Fruit fly (Drosophila melanogaster) whole organism, adult: ENCODE measurements around the gene POLDIP2.

Experiments used
- CG11617 ChIP-seq: fragments of 200-800 bp; sonication (Bioruptor generic); optimal IDR thresholded peaks from 2 replicates; lab custom pipeline; 2017; ENCODE audit warnings: mild to moderate bottlenecking, missing biosample characterization, missing genetic modification reagents, missing genetic modification characterization
- CG12768 ChIP-seq: fragments of 200-800 bp; sonication (Bioruptor generic); optimal IDR thresholded peaks from 2 replicates; lab custom pipeline; 2017; ENCODE audit warnings: missing biosample characterization, missing genetic modification characterization, mild to moderate bottlenecking, moderate library complexity, missing genetic modification reagents
- CG14711 ChIP-seq: fragments of 200-800 bp; sonication (Bioruptor generic); optimal IDR thresholded peaks from 2 replicates; lab custom pipeline; 2018; ENCODE audit warnings: missing biosample characterization, mild to moderate bottlenecking, missing genetic modification characterization, moderate library complexity
- CG1620 ChIP-seq: fragments of 200-800 bp; sonication (Bioruptor generic); optimal IDR thresholded peaks from 2 replicates; lab custom pipeline; 2016; ENCODE audit warnings: missing biosample characterization, missing genetic modification characterization
- CG33017 ChIP-seq: fragments of 200-800 bp; sonication (Bioruptor generic); optimal IDR thresholded peaks from 2 replicates; lab custom pipeline; 2018; ENCODE audit warnings: missing biosample characterization, mild to moderate bottlenecking, missing genetic modification characterization, moderate library complexity
- CG5204 ChIP-seq: fragments of 200-800 bp; sonication (Bioruptor generic); optimal IDR thresholded peaks from 2 replicates; lab custom pipeline; 2016; ENCODE audit warnings: missing biosample characterization, missing genetic modification characterization
- CG7045 ChIP-seq: fragments of 200-800 bp; sonication (Bioruptor generic); optimal IDR thresholded peaks from 2 replicates; lab custom pipeline; 2017; ENCODE audit warnings: missing biosample characterization, mild to moderate bottlenecking, missing genetic modification characterization
- CG7101 ChIP-seq: fragments of 200-800 bp; sonication (Bioruptor generic); optimal IDR thresholded peaks from 2 replicates; lab custom pipeline; 2018; ENCODE audit warnings: missing biosample characterization, mild to moderate bottlenecking, missing genetic modification characterization, moderate library complexity
- Clk ChIP-seq: fragments of 200-800 bp; sonication (Bioruptor generic); optimal IDR thresholded peaks from 2 replicates; lab custom pipeline; 2017; ENCODE audit warnings: missing biosample characterization, missing genetic modification characterization
- Crg-1 ChIP-seq: fragments of 200-800 bp; sonication (Bioruptor generic); optimal IDR thresholded peaks from 2 replicates; lab custom pipeline; 2016; ENCODE audit warnings: missing biosample characterization, missing genetic modification characterization
- Hr96 ChIP-seq: fragments of 200-800 bp; sonication (Bioruptor generic); optimal IDR thresholded peaks from 2 replicates; lab custom pipeline; 2016; ENCODE audit warnings: missing biosample characterization, missing genetic modification characterization
- Mnt ChIP-seq: fragments of 200-800 bp; sonication (Bioruptor generic); optimal IDR thresholded peaks from 2 replicates; lab custom pipeline; 2016; ENCODE audit warnings: missing biosample characterization, mild to moderate bottlenecking, missing genetic modification characterization
- bab1 ChIP-seq: fragments of 200-800 bp; sonication (Bioruptor generic); optimal IDR thresholded peaks from 3 replicates; lab custom pipeline; 2019; ENCODE audit warnings: missing biosample characterization, mild to moderate bottlenecking, missing genetic modification characterization, moderate library complexity
- cic ChIP-seq: fragments of 200-800 bp; sonication (Bioruptor generic); optimal IDR thresholded peaks from 2 replicates; lab custom pipeline; 2017; ENCODE audit warnings: missing biosample characterization, mild to moderate bottlenecking, missing genetic modification characterization, moderate library complexity
- cnc ChIP-seq, 2 experiments: fragments of >200 bp; optimal IDR thresholded peaks; 2 replicates each; lab custom pipeline; 2017
- kay ChIP-seq: fragments of 200-800 bp; sonication (Bioruptor generic); peaks from one replicate; lab custom pipeline; 2016; ENCODE audit warnings: missing biosample characterization, missing genetic modification characterization, borderline replicate concordance
- ovo ChIP-seq: fragments of 200-800 bp; sonication (Bioruptor generic); optimal IDR thresholded peaks from 2 replicates; lab custom pipeline; 2016; ENCODE audit warnings: missing biosample characterization, missing genetic modification characterization
- pad ChIP-seq: fragments of 200-800 bp; sonication (Bioruptor generic); optimal IDR thresholded peaks from 3 replicates; lab custom pipeline; 2017; ENCODE audit warnings: missing biosample characterization, missing genetic modification characterization, mild to moderate bottlenecking, moderate library complexity, missing genetic modification reagents
- tj ChIP-seq: fragments of 200-800 bp; sonication (Bioruptor generic); optimal IDR thresholded peaks from 3 replicates; lab custom pipeline; 2017; ENCODE audit warnings: missing biosample characterization, mild to moderate bottlenecking, missing genetic modification characterization, moderate library complexity
- toe ChIP-seq: fragments of 200-800 bp; sonication (Bioruptor generic); optimal IDR thresholded peaks from 2 replicates; lab custom pipeline; 2016; ENCODE audit warnings: missing biosample characterization, missing genetic modification characterization

Gene POLDIP2

dm6 chr3R:5503789-5504387 lies 36.3 kb downstream of the POLDIP2 start:
- TF ChIP-seq Clk (GFP tag; lab: Kevin White, UChicago) (no peak), cic (GFP tag; lab: Kevin White, UChicago) (peak; percentile 53), CG12768 (peak; percentile 6), cnc (optimal IDR thresholded peaks at IDR 0.05; lab: Kevin White, UChicago) (no peak), Mnt (GFP tag; lab: Kevin White, UChicago) (no peak), pad (GFP tag; lab: Kevin White, UChicago) (no peak), Hr96 (no peak), CG33017 (tag; lab: Kevin White, UChicago) (no peak), CG14711 (tag; lab: Kevin White, UChicago) (no peak), ovo (GFP tag; lab: Kevin White, UChicago) (no peak), CG7045 (GFP tag; lab: Kevin White, UChicago) (no peak), kay (no peak)

dm6 chr3R:5514759-5515158 lies 47.2 kb downstream of the POLDIP2 start:
- TF ChIP-seq tj (GFP tag; lab: Kevin White, UChicago) (no peak), ovo (GFP tag; lab: Kevin White, UChicago) (no peak), Crg-1 (GFP tag; lab: Kevin White, UChicago) (no peak), Clk (GFP tag; lab: Kevin White, UChicago) (no peak), Mnt (GFP tag; lab: Kevin White, UChicago) (no peak), CG14711 (tag; lab: Kevin White, UChicago) (no peak), CG1620 (no peak), bab1 (GFP tag; lab: Kevin White, UChicago) (no peak), kay (no peak), CG7101 (tag; lab: Kevin White, UChicago) (no peak), pad (GFP tag; lab: Kevin White, UChicago) (no peak), CG5204 (GFP tag; lab: Kevin White, UChicago) (no peak), toe (no peak)

dm6 chr3R:5516582-5517001 lies 49.0 kb downstream of the POLDIP2 start:
- TF ChIP-seq toe (no peak), tj (GFP tag; lab: Kevin White, UChicago) (no peak), cnc (optimal IDR thresholded peaks at IDR 0.05; lab: Kevin White, UChicago) (no peak), CG1620 (no peak), CG5204 (GFP tag; lab: Kevin White, UChicago) (no peak), CG11617 (no peak), kay (no peak), ovo (GFP tag; lab: Kevin White, UChicago) (no peak), Clk (GFP tag; lab: Kevin White, UChicago) (no peak), Hr96 (no peak), Mnt (GFP tag; lab: Kevin White, UChicago) (no peak), CG7045 (GFP tag; lab: Kevin White, UChicago) (no peak)

dm6 chr3R:5517002-5517875 lies 49.7 kb downstream of the POLDIP2 start, which contains the start of gene Itpr:
Gene Itpr, plus strand, starts transcription at chr3R:5517117.
- TF ChIP-seq CG12768 (peak; percentile 63), cnc (optimal IDR thresholded peaks at IDR 0.05; lab: Kevin White, UChicago) (peak; percentile 68 to 77), CG11617 (peak; percentile 31), Clk (GFP tag; lab: Kevin White, UChicago) (no peak), cic (GFP tag; lab: Kevin White, UChicago) (peak; percentile 83), Crg-1 (GFP tag; lab: Kevin White, UChicago) (peak; percentile 14), pad (GFP tag; lab: Kevin White, UChicago) (peak; percentile 23), Hr96 (no peak), kay (peak; percentile 69), CG7045 (GFP tag; lab: Kevin White, UChicago) (peak; percentile 47), tj (GFP tag; lab: Kevin White, UChicago) (peak; percentile 68), CG14711 (tag; lab: Kevin White, UChicago) (no peak), CG5204 (GFP tag; lab: Kevin White, UChicago) (no peak), bab1 (GFP tag; lab: Kevin White, UChicago) (peak; percentile 37), ovo (GFP tag; lab: Kevin White, UChicago) (peak; percentile 95), Mnt (GFP tag; lab: Kevin White, UChicago) (peak; percentile 76)

- TF ChIP-seq CG33017 (tag; lab: Kevin White, UChicago), result no peak
- no peak for TF ChIP-seq CG14711 (tag; lab: Kevin White, UChicago)
- TF ChIP-seq tj (GFP tag; lab: Kevin White, UChicago), result no peak
- TF ChIP-seq toe, result no peak
- no peak for TF ChIP-seq pad (GFP tag; lab: Kevin White, UChicago)
- TF ChIP-seq bab1 (GFP tag; lab: Kevin White, UChicago), result no peak
- no peak for TF ChIP-seq CG5204 (GFP tag; lab: Kevin White, UChicago)
- TF ChIP-seq CG11617, result no peak
- TF ChIP-seq CG7045 (GFP tag; lab: Kevin White, UChicago), result no peak
- no peak for TF ChIP-seq CG12768
- no peak for TF ChIP-seq Clk (GFP tag; lab: Kevin White, UChicago)
- no peak for TF ChIP-seq cic (GFP tag; lab: Kevin White, UChicago)
- no peak for TF ChIP-seq CG1620
- no peak for TF ChIP-seq Crg-1 (GFP tag; lab: Kevin White, UChicago)
- TF ChIP-seq kay, result no peak
These were observed 50.3 kb downstream of the POLDIP2 start for dm6 chr3R:5517876-5518211.
